Worm (Caenorhabditis elegans) whole organism, L4 larva: ENCODE data around the gene CD4.8.

Experiments
- ceh-44 ChIP-seq: fragments of 200-800 bp; sonication (Bioruptor generic); IDR thresholded peaks from 2 replicates; pipeline ENCODE4 v1.3.6; 2022; ENCODE audit warnings: missing genetic modification reagents, missing genetic modification characterization, missing compliant biosample characterization
- mdl-1 ChIP-seq, 2 experiments: fragments of 150-350 bp in 1 of 2; sonication (generic microtip) in 1 of 2; optimal IDR thresholded peaks; 2 replicates each; lab custom pipeline; 2014 to 2017; ENCODE audit warnings: missing biosample characterization in 2 of 2, missing genetic modification characterization in 2 of 2

- TF ChIP-seq ceh-44 (GFP tag; lab: Robert Waterston, UW), result no peak
- TF ChIP-seq mdl-1 (tag; optimal IDR thresholded peaks at IDR 0.05; lab: Kevin White, UChicago), result no peak
Measured at ce11 chrV:5584833-5585232, 16.3 kb downstream of the CD4.8 start, which contains the start of gene CD4.11.
